Fruit fly (Drosophila melanogaster) whole organism, embryonic: ENCODE measurements around the gene CG32713.

Experiments used
- Ada2b ChIP-seq: fragments of 200-800 bp; sonication (Bioruptor generic); IDR thresholded peaks from 2 replicates; pipeline ENCODE4 v1.3.6; 2022; ENCODE audit warnings: missing biosample characterization, missing genetic modification characterization
- B-H1 ChIP-seq: fragments of 200-800 bp; sonication (Bioruptor generic); IDR thresholded peaks from 3 replicates; pipeline ENCODE4 v1.3.6; 2022; ENCODE audit warnings: missing biosample characterization, missing genetic modification characterization
- Blimp-1 ChIP-seq: fragments of 200-800 bp; sonication (Bioruptor generic); optimal IDR thresholded peaks from 3 replicates; lab custom pipeline; 2018; ENCODE audit warnings: missing biosample characterization, missing genetic modification characterization, mild to moderate bottlenecking, moderate library complexity, missing genetic modification reagents
- CG10209 ChIP-seq: fragments of 200-800 bp; sonication (Bioruptor generic); optimal IDR thresholded peaks from 3 replicates; lab custom pipeline; 2017; ENCODE audit warnings: missing biosample characterization, mild to moderate bottlenecking, missing genetic modification characterization, missing genetic modification reagents
- CG12104 ChIP-seq: fragments of 200-800 bp; sonication (Bioruptor generic); optimal IDR thresholded peaks from 3 replicates; lab custom pipeline; 2016; ENCODE audit warnings: missing biosample characterization, missing genetic modification characterization
- CG12769 ChIP-seq: fragments of 200-800 bp; sonication (Bioruptor generic); optimal IDR thresholded peaks from 2 replicates; lab custom pipeline; 2019; ENCODE audit warnings: missing biosample characterization, mild to moderate bottlenecking, missing genetic modification characterization, moderate library complexity
- CG1647 ChIP-seq: fragments of 200-800 bp; sonication (Bioruptor generic); optimal IDR thresholded peaks from 3 replicates; lab custom pipeline; 2016; ENCODE audit warnings: missing biosample characterization, missing genetic modification characterization
- CG16815 ChIP-seq: fragments of 200-800 bp; sonication (Bioruptor generic); optimal IDR thresholded peaks from 3 replicates; lab custom pipeline; 2017; ENCODE audit warnings: missing biosample characterization, mild to moderate bottlenecking, missing genetic modification characterization
- CG2120 ChIP-seq: fragments of 200-800 bp; sonication (Bioruptor generic); optimal IDR thresholded peaks from 3 replicates; lab custom pipeline; 2016; ENCODE audit warnings: missing biosample characterization, missing genetic modification characterization
- CG33213 ChIP-seq: fragments of 200-800 bp; sonication (Bioruptor generic); optimal IDR thresholded peaks from 3 replicates; lab custom pipeline; 2016; ENCODE audit warnings: missing biosample characterization, missing genetic modification characterization
- CG4404 ChIP-seq: fragments of 200-800 bp; sonication (Bioruptor generic); IDR thresholded peaks from 2 replicates; pipeline ENCODE4 v1.3.6; 2022; ENCODE audit warnings: missing biosample characterization, missing genetic modification characterization
- CG7271 ChIP-seq: fragments of 200-800 bp; sonication (Bioruptor generic); optimal IDR thresholded peaks from 2 replicates; lab custom pipeline; 2018; ENCODE audit warnings: missing biosample characterization, mild to moderate bottlenecking, missing genetic modification characterization, moderate library complexity
- CG9797 ChIP-seq: fragments of 200-800 bp; sonication (Bioruptor generic); optimal IDR thresholded peaks from 3 replicates; lab custom pipeline; 2018; ENCODE audit warnings: missing biosample characterization, mild to moderate bottlenecking, missing genetic modification characterization
- Camta ChIP-seq: fragments of 200-800 bp; sonication (Bioruptor generic); optimal IDR thresholded peaks from 2 replicates; lab custom pipeline; 2016; ENCODE audit warnings: missing biosample characterization, missing genetic modification characterization
- CkIIα-i1 ChIP-seq: fragments of 200-800 bp; sonication (Bioruptor generic); IDR thresholded peaks from 2 replicates; pipeline ENCODE4 v1.3.6; 2022; ENCODE audit warnings: missing biosample characterization, missing genetic modification characterization
- Deaf1 ChIP-seq: fragments of 200-800 bp; optimal IDR thresholded peaks from 3 replicates; lab custom pipeline; 2019; ENCODE audit warnings: missing biosample characterization, mild to moderate bottlenecking, missing genetic modification characterization, moderate library complexity
- E2f1 ChIP-seq: fragments of 200-800 bp; sonication (Bioruptor generic); IDR thresholded peaks from 2 replicates; pipeline ENCODE4 v1.3.6; 2022; ENCODE audit warnings: missing biosample characterization, missing genetic modification characterization
- Fer3 ChIP-seq: fragments of 200-800 bp; sonication (Bioruptor generic); optimal IDR thresholded peaks from 2 replicates; lab custom pipeline; 2018; ENCODE audit warnings: missing biosample characterization, mild to moderate bottlenecking, missing genetic modification characterization, moderate library complexity
- Kr ChIP-seq: fragments of 200-800 bp; sonication (Bioruptor generic); optimal IDR thresholded peaks from 2 replicates; lab custom pipeline; 2017; ENCODE audit warnings: missing biosample characterization, mild to moderate bottlenecking, missing genetic modification characterization
- Myb ChIP-seq: fragments of 200-800 bp; sonication (Bioruptor generic); optimal IDR thresholded peaks from 2 replicates; lab custom pipeline; 2016; ENCODE audit warnings: missing biosample characterization, missing genetic modification characterization
- NC2β ChIP-seq: fragments of 200-800 bp; sonication (Bioruptor generic); optimal IDR thresholded peaks from 2 replicates; lab custom pipeline; 2016; ENCODE audit warnings: missing biosample characterization, missing genetic modification characterization
- Rx ChIP-seq: fragments of 200-800 bp; sonication (Bioruptor generic); IDR thresholded peaks from 2 replicates; pipeline ENCODE4 v1.3.6; 2022; ENCODE audit warnings: missing biosample characterization, missing genetic modification characterization
- Six4 ChIP-seq: fragments of 200-800 bp; sonication (Bioruptor generic); optimal IDR thresholded peaks from 2 replicates; lab custom pipeline; 2016; ENCODE audit warnings: missing biosample characterization, missing genetic modification characterization
- Stat92E ChIP-seq, 3 experiments: fragments of >200 bp in 2 of 3; fragments of 200-800 bp in 1 of 3; sonication (Bioruptor generic) in 1 of 3; optimal IDR thresholded peaks; 2 replicates each; lab custom pipeline; 2017 to 2019; ENCODE audit warnings: missing biosample characterization in 3 of 3, missing genetic modification characterization in 3 of 3, mild to moderate bottlenecking in 1 of 3, moderate library complexity in 1 of 3
- Taf1 ChIP-seq: fragments of 200-800 bp; sonication (Bioruptor generic); IDR thresholded peaks from 2 replicates; pipeline ENCODE4 v1.3.6; 2022; ENCODE audit warnings: missing biosample characterization, missing genetic modification characterization
- Vsx1 ChIP-seq: fragments of 200-800 bp; sonication (Bioruptor generic); optimal IDR thresholded peaks from 2 replicates; lab custom pipeline; 2017; ENCODE audit warnings: missing biosample characterization, mild to moderate bottlenecking, missing genetic modification characterization, missing genetic modification reagents
- Xbp1 ChIP-seq: fragments of 200-800 bp; sonication (Bioruptor generic); optimal IDR thresholded peaks from 3 replicates; lab custom pipeline; 2016; ENCODE audit warnings: missing biosample characterization, mild to moderate bottlenecking, missing genetic modification characterization
- cas ChIP-seq: fragments of 200-800 bp; sonication (Bioruptor generic); IDR thresholded peaks from 2 replicates; pipeline ENCODE4 v1.3.6; 2022; ENCODE audit warnings: missing biosample characterization, missing genetic modification characterization
- chif ChIP-seq, 2 experiments: fragments of 200-800 bp; sonication (Bioruptor generic); optimal IDR thresholded peaks; 3 replicates each; lab custom pipeline; 2016; ENCODE audit warnings: missing biosample characterization in 2 of 2, missing genetic modification characterization in 2 of 2
- da ChIP-seq: fragments of 200-800 bp; sonication (Bioruptor generic); optimal IDR thresholded peaks from 2 replicates; lab custom pipeline; 2016; ENCODE audit warnings: missing biosample characterization, missing genetic modification characterization
- dpn ChIP-seq, 2 experiments: fragments of 200-800 bp; sonication (Bioruptor generic); optimal IDR thresholded peaks; 3 replicates each; lab custom pipeline; 2016; ENCODE audit warnings: missing biosample characterization in 2 of 2, missing genetic modification characterization in 2 of 2
- dysf ChIP-seq: fragments of 200-800 bp; sonication (Bioruptor generic); IDR thresholded peaks from 3 replicates; pipeline ENCODE4 v1.3.6; 2022; ENCODE audit warnings: missing biosample characterization, missing genetic modification characterization
- eyg ChIP-seq: fragments of 200-800 bp; sonication (Bioruptor generic); optimal IDR thresholded peaks from 3 replicates; lab custom pipeline; 2016; ENCODE audit warnings: missing biosample characterization, missing genetic modification characterization
- fd102C ChIP-seq: fragments of 200-800 bp; sonication (Bioruptor generic); optimal IDR thresholded peaks from 2 replicates; lab custom pipeline; 2018; ENCODE audit warnings: missing biosample characterization, mild to moderate bottlenecking, missing genetic modification characterization, moderate library complexity
- fd96Cb ChIP-seq: fragments of 200-800 bp; sonication (Bioruptor generic); optimal IDR thresholded peaks from 2 replicates; lab custom pipeline; 2018; ENCODE audit warnings: missing biosample characterization, mild to moderate bottlenecking, missing genetic modification characterization, moderate library complexity
- ftz-f1 ChIP-seq: fragments of 200-800 bp; sonication (Bioruptor generic); optimal IDR thresholded peaks from 2 replicates; lab custom pipeline; 2016; ENCODE audit warnings: missing biosample characterization, missing genetic modification characterization
- gfzf ChIP-seq: fragments of 200-800 bp; sonication (Bioruptor generic); optimal IDR thresholded peaks from 2 replicates; lab custom pipeline; 2016; ENCODE audit warnings: missing biosample characterization, mild to moderate bottlenecking, missing genetic modification characterization, moderate library complexity
- her ChIP-seq: fragments of 200-800 bp; sonication (Bioruptor generic); optimal IDR thresholded peaks from 2 replicates; lab custom pipeline; 2016; ENCODE audit warnings: missing biosample characterization, missing genetic modification characterization
- ind ChIP-seq: fragments of 200-800 bp; sonication (Bioruptor generic); optimal IDR thresholded peaks from 3 replicates; lab custom pipeline; 2016; ENCODE audit warnings: missing biosample characterization, missing genetic modification characterization
- lilli ChIP-seq: fragments of 200-800 bp; sonication (Bioruptor generic); optimal IDR thresholded peaks from 3 replicates; lab custom pipeline; 2016; ENCODE audit warnings: missing biosample characterization, missing genetic modification characterization
- lola ChIP-seq, 3 experiments: fragments of >200 bp in 2 of 3; fragments of 200-800 bp in 1 of 3; sonication (Bioruptor generic) in 1 of 3; optimal IDR thresholded peaks; 2 replicates each; lab custom pipeline; 2017 to 2019; ENCODE audit warnings: missing biosample characterization in 3 of 3, missing genetic modification characterization in 3 of 3, mild to moderate bottlenecking in 1 of 3, moderate library complexity in 1 of 3
- psq ChIP-seq: fragments of 200-800 bp; sonication (Bioruptor generic); optimal IDR thresholded peaks from 2 replicates; lab custom pipeline; 2017; ENCODE audit warnings: missing biosample characterization, missing genetic modification characterization
- sd ChIP-seq: fragments of 200-800 bp; sonication (Bioruptor generic); optimal IDR thresholded peaks from 3 replicates; lab custom pipeline; 2018; ENCODE audit warnings: missing biosample characterization, mild to moderate bottlenecking, missing genetic modification characterization, moderate library complexity
- sens-2 ChIP-seq: fragments of 200-800 bp; sonication (Bioruptor generic); IDR thresholded peaks from 2 replicates; pipeline ENCODE4 v1.3.6; 2022; ENCODE audit warnings: missing biosample characterization, missing genetic modification characterization
- stwl ChIP-seq: fragments of 200-800 bp; sonication (Bioruptor generic); optimal IDR thresholded peaks from 3 replicates; lab custom pipeline; 2018; ENCODE audit warnings: missing biosample characterization, mild to moderate bottlenecking, missing genetic modification characterization, moderate library complexity
- tap ChIP-seq: fragments of 200-800 bp; optimal IDR thresholded peaks from 3 replicates; lab custom pipeline; 2019; ENCODE audit warnings: missing biosample characterization, mild to moderate bottlenecking, missing genetic modification characterization, moderate library complexity
- tna ChIP-seq: fragments of 200-800 bp; sonication (Bioruptor generic); IDR thresholded peaks from 2 replicates; pipeline ENCODE4 v1.3.6; 2022; ENCODE audit warnings: missing biosample characterization, missing genetic modification characterization; ENCODE audit not compliant: partially characterized antibody
- trem ChIP-seq: fragments of 200-800 bp; optimal IDR thresholded peaks from 3 replicates; lab custom pipeline; 2019; ENCODE audit warnings: missing biosample characterization, mild to moderate bottlenecking, missing genetic modification characterization, moderate library complexity
- unpg ChIP-seq: fragments of 200-800 bp; sonication (Bioruptor generic); optimal IDR thresholded peaks from 3 replicates; lab custom pipeline; 2018; ENCODE audit warnings: missing biosample characterization, mild to moderate bottlenecking, missing genetic modification characterization, moderate library complexity
- wor ChIP-seq: fragments of 200-800 bp; sonication (Bioruptor generic); IDR thresholded peaks from 2 replicates; pipeline ENCODE4 v1.3.6; 2022; ENCODE audit warnings: missing biosample characterization, missing genetic modification characterization

Gene CG32713

DNA sequence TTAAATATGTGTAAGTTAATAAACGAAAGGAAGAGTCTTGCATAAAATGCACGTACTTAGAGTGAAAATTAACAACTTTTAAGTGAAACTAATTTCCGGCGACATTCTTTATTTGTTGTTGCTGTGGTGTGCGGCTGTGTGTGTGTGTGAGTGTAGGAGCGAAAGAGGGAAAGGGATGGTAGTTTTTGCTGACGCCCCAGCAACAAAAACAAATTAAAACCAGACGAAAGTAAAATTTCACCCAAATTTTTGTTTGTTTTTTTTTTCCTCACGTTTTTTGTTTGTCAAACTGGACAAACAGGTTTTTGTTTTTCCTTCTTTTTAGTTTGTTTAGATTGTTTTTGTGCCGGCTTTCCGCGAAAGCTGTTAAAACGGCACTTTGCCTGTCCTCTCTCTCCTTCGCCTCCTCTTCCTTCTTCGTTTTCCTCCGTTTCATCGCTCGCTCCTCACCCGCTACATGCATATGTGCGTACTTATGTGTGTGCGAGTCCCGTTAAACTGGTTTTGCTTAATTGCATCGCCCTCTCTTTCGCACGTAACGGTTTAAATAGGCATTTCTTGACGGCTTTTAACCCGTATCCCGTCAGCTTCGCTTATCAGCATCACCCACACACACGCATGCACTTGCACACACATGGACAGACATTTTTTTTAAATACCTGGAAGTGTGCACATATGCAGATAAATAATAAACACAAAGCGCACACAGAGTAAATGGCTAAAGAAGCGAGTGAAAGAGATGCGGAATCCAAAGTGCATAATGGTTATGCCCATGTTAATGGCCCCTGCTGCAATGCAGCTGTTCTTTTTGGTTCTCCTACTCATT, 19.9 kb downstream of the CG32713 start, which contains the start of gene Miga (continued):
- no peak for TF ChIP-seq dpn (GFP tag; optimal IDR thresholded peaks at IDR 0.05; lab: Kevin White, UChicago)
- TF ChIP-seq fd102C (GFP tag; lab: Kevin White, UChicago), result no peak
- no peak for TF ChIP-seq CG12769
- TF ChIP-seq tna (GFP tag; lab: Robert Waterston, UW), result no peak
- TF ChIP-seq CG9797, result no peak
- no peak for TF ChIP-seq stwl (tag; lab: Kevin White, UChicago)
- no peak for TF ChIP-seq CG7271
- TF ChIP-seq CG4404 (GFP tag; lab: Robert Waterston, UW), result no peak
- no peak for TF ChIP-seq trem (tag; lab: Kevin White, UChicago)
- no peak for TF ChIP-seq ind (GFP tag; lab: Kevin White, UChicago)
- no peak for TF ChIP-seq Camta (GFP tag; lab: Kevin White, UChicago)
- TF ChIP-seq ftz-f1 (GFP tag; lab: Kevin White, UChicago), result no peak
- no peak for TF ChIP-seq E2f1 (GFP tag; lab: Robert Waterston, UW)
- no peak for TF ChIP-seq fd96Cb (tag; lab: Kevin White, UChicago)
- TF ChIP-seq lola (GFP tag; optimal IDR thresholded peaks at IDR 0.05; lab: Kevin White, UChicago), result no peak
- TF ChIP-seq Kr (GFP tag; lab: Kevin White, UChicago), result peak; percentile 18
- TF ChIP-seq wor (GFP tag; lab: Robert Waterston, UW), result no peak
- peak; percentile 51 for TF ChIP-seq sd (tag; lab: Kevin White, UChicago)
- TF ChIP-seq CG16815 (GFP tag; lab: Kevin White, UChicago), result no peak
- no peak for TF ChIP-seq CG10209 (GFP tag; lab: Kevin White, UChicago)
- TF ChIP-seq psq (GFP tag; lab: Kevin White, UChicago), result peak; percentile 80
- no peak for TF ChIP-seq unpg (GFP tag; lab: Kevin White, UChicago)
- no peak for TF ChIP-seq cas (GFP tag; lab: Robert Waterston, UW)
- TF ChIP-seq chif (GFP tag; optimal IDR thresholded peaks at IDR 0.05; lab: Kevin White, UChicago), result no peak
- no peak for TF ChIP-seq tap (tag; lab: Kevin White, UChicago)
- TF ChIP-seq Myb (GFP tag; lab: Kevin White, UChicago), result peak; percentile 2
- no peak for TF ChIP-seq CG2120
- no peak for TF ChIP-seq da (GFP tag; lab: Kevin White, UChicago)
- TF ChIP-seq Ada2b (GFP tag; lab: Robert Waterston, UW), result no peak
- TF ChIP-seq Xbp1, result no peak
- no peak for TF ChIP-seq Fer3 (tag; lab: Kevin White, UChicago)
- no peak for TF ChIP-seq sens-2
- no peak for TF ChIP-seq gfzf (GFP tag; lab: Kevin White, UChicago)
- TF ChIP-seq CG12104 (GFP tag; lab: Kevin White, UChicago), result no peak
- no peak for TF ChIP-seq Vsx1 (GFP tag; lab: Kevin White, UChicago)
- TF ChIP-seq Taf1 (GFP tag; lab: Robert Waterston, UW), result no peak
- TF ChIP-seq Rx, result no peak
- peak in 1 of 3 experiments; percentile 53 for TF ChIP-seq Stat92E (GFP tag; optimal IDR thresholded peaks at IDR 0.05; lab: Kevin White, UChicago)
- TF ChIP-seq eyg (GFP tag; lab: Kevin White, UChicago), result no peak
- no peak for TF ChIP-seq B-H1 (GFP tag; lab: Robert Waterston, UW)
- no peak for TF ChIP-seq NC2β
- no peak for TF ChIP-seq lilli (GFP tag; lab: Kevin White, UChicago)
- TF ChIP-seq her, result no peak
- TF ChIP-seq Blimp-1 (GFP tag; lab: Kevin White, UChicago), result peak; percentile 91
- no peak for TF ChIP-seq Deaf1 (tag; lab: Kevin White, UChicago)
- TF ChIP-seq Six4 (GFP tag; lab: Kevin White, UChicago), result no peak
- TF ChIP-seq CkIIα-i1 (GFP tag; lab: Robert Waterston, UW), result no peak
- no peak for TF ChIP-seq CG1647 (GFP tag; lab: Kevin White, UChicago)
- no peak for TF ChIP-seq dysf (GFP tag; lab: Robert Waterston, UW)
- TF ChIP-seq CG33213 (GFP tag; lab: Kevin White, UChicago), result no peak
